Fruit fly (Drosophila melanogaster): ENCODE measurements around the gene CG15449.

Gene CG15449

DNA sequence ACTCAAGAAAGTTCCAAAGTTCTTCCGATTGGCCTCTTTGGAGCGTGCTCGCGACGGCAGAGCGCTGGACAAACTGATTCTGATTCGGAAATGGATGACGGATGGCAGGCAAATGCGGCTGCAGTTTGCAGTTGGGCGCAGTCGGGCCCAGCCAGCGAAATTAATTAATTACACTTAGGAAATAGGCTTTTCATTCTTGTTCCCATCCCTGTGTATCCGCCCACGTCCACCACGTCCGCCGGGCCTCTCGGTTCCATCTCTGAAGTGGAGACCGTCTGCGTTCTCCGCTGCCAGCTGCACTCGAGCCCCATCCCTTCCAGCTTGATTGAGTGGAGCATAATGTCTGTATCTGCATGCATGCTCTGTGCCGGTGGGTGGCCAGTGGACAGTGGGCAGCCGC lies at the start of gene CG15449:
TSS of gene CG15449 (minus strand) at position 101 of the 400 bp plus-strand sequence.
- no peak for TF ChIP-seq noc (tag; optimal IDR thresholded peaks at IDR 0.05)

DNA sequence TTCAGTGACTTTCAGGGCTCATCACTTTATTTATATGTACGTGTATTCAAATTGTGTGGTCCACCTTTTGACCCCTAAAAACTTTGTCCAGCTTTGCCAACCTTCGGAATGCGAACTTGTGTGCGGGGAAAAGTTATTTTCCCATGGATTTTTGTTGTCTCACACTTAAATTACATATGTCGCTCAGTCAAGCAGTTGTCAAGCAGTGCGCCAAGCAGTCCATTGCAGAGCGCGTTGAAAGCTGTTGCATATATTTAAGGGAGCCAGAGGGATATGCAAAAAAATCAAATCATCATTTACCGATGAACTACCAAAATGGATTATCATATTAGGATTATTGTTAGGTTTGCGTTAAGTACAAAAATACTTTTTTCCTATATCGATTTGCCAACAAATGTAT lies 42.8 kb upstream of the CG15449 start:
- no peak for TF ChIP-seq noc (tag; optimal IDR thresholded peaks at IDR 0.05)

DNA sequence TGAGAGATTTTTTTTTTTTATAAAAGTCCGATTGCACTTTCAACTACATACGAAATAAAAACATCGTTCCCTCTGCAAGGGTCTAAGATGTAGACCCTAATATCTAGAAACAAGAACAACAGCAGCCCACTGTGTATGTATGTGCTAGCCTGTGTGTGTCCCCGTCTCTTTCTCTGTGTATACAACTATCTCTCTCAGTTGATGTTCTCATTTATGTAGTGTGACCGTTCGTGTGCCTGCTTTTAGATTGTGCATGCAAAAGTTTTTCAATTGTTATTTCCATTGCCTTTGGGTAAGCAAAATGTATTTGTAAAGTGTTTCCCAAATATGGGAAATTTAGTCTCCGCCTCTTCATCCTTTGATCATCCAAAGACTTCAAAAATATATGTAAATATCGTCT lies 39.9 kb upstream of the CG15449 start:
- no peak for TF ChIP-seq noc (tag; optimal IDR thresholded peaks at IDR 0.05)

dm6 chrX:21074329-21074708 lies 33.9 kb upstream of the CG15449 start:
- no peak for TF ChIP-seq noc (tag; optimal IDR thresholded peaks at IDR 0.05)

- TF ChIP-seq noc (tag; optimal IDR thresholded peaks at IDR 0.05): no peak
Measured at dm6 chrX:21073641-21074328, 33.4 kb upstream of the CG15449 start.

dm6 chrX:21072953-21073352 lies 32.5 kb upstream of the CG15449 start:
- TF ChIP-seq noc (tag; optimal IDR thresholded peaks at IDR 0.05): peak; percentile 74

dm6 chrX:21071693-21072357 lies 31.4 kb upstream of the CG15449 start:
- no peak for TF ChIP-seq noc (tag; optimal IDR thresholded peaks at IDR 0.05)

dm6 chrX:21067908-21068307 lies 27.5 kb upstream of the CG15449 start:
- TF ChIP-seq noc (tag; optimal IDR thresholded peaks at IDR 0.05): no peak

DNA sequence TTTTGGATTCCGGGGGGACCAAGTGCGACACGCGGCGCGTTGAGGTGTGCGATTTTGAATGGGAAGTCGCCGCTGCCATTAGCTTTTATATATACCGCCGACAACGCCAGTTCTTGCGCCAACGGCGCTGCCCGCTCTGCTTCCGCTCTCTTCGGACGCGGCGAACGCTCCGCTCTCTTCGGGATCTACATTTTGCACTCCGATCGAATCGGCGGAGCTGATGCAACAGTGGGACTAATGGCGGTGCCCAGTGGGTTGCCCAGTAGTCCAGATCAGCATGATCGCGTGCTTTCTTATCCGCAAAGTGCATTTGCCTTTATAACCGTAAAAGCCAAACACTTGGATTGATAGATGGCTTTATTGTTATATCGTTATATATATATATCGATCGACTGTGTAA lies 27.1 kb upstream of the CG15449 start, which contains the start of gene CG32512:
TSS of gene CG32512 (minus strand) at position 67 of the 400 bp plus-strand sequence.
- no peak for TF ChIP-seq noc (tag; optimal IDR thresholded peaks at IDR 0.05)

DNA sequence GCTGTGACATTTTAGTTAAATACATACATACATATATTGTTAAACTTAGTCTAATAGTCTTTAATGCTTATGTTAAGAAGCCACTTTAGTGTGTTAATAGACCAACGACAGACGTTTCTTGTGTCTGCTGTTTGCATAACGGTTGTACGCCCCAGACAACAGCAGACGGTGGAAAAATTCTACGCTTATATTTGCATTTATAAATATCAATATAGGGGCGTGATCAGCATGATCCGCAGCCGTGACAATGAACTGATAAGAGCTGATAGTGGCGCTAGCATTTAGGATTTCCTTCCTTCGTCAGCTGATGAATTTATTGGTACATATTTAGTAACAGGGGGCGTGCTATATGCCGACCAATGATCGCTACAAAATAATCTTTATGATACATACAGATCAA lies 25.4 kb upstream of the CG15449 start:
- TF ChIP-seq noc (tag; optimal IDR thresholded peaks at IDR 0.05): no peak

dm6 chrX:21064927-21065326 lies 24.5 kb upstream of the CG15449 start:
- TF ChIP-seq noc (tag; optimal IDR thresholded peaks at IDR 0.05): no peak

- TF ChIP-seq noc (tag; optimal IDR thresholded peaks at IDR 0.05): no peak
Measured at dm6 chrX:21060579-21060978, 20.2 kb upstream of the CG15449 start.

- peak; percentile 83 for TF ChIP-seq noc (tag; optimal IDR thresholded peaks at IDR 0.05)
Measured at dm6 chrX:21058991-21059390, 18.6 kb upstream of the CG15449 start.

dm6 chrX:21058437-21058836 lies 18.0 kb upstream of the CG15449 start:
- no peak for TF ChIP-seq noc (tag; optimal IDR thresholded peaks at IDR 0.05)

dm6 chrX:21056732-21057131 lies 16.3 kb upstream of the CG15449 start:
- no peak for TF ChIP-seq noc (tag; optimal IDR thresholded peaks at IDR 0.05)

dm6 chrX:21054963-21055480 lies 14.6 kb upstream of the CG15449 start:
- no peak for TF ChIP-seq noc (tag; optimal IDR thresholded peaks at IDR 0.05)

DNA sequence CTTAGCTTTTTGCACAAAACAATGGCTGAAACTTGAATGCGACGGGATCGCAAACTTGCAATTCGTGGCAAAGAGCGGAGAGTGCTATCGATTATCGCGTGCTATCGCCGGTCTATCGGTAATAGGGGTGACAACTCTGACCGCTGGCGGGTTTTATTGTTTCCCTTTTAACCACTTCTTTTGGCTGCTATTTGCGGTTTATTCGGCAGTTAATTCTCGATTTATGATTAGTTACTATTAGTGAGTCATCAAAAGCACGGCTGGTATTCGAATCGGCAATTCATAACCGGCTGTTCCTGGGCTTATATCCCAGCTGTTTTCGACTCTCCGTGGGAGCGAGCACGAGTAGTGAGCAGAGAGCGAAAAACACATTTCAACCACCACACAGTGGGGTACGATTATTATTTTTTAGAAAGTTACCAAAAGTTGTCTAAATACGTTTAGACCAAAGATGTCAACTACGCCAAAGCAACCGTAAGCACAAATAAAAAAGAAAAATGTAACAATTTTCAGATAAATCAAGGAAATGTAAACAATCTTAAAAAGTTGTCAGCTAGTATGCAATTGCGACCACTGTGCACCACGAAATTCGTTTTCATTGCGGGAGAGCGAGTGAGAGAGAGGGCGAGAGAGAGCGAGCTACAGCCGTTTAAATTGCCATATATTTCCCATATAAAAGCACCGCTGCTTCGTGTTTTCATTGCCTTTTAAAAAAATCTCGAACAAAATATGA lies 13.6 kb upstream of the CG15449 start, which contains the start of the genes Stt3A and bves:
TSS of gene Stt3A (minus strand) at position 89 of the 733 bp plus-strand sequence.
TSS of gene bves (plus strand) at position 115 of the 733 bp plus-strand sequence.
- peak; percentile 97 for TF ChIP-seq noc (tag; optimal IDR thresholded peaks at IDR 0.05)
